Fruit fly (Drosophila melanogaster): ENCODE data around the gene mdy.

The mdy gene

dm6 chr2L:16847948-16848347, 31.5 kb downstream of the mdy start:
- TF ChIP-seq brk (GFP tag; optimal IDR thresholded peaks at IDR 0.05): no peak
- no peak for TF ChIP-seq dsf (GFP tag; optimal IDR thresholded peaks at IDR 0.05; ENCODE audit: borderline replicate concordance)
- no peak for TF ChIP-seq Jra (GFP tag; optimal IDR thresholded peaks at IDR 0.05)
- no peak for TF ChIP-seq Mio (GFP tag; optimal IDR thresholded peaks at IDR 0.05)
- no peak for TF ChIP-seq br (GFP tag; optimal IDR thresholded peaks at IDR 0.05)
- no peak for TF ChIP-seq dl (GFP tag; optimal IDR thresholded peaks at IDR 0.05; ENCODE audit: insufficient read depth in 1 of 2, partially characterized antibody in 2 of 2)
- TF ChIP-seq Abd-B (GFP tag; optimal IDR thresholded peaks at IDR 0.05): no peak
- no peak for TF ChIP-seq psq (GFP tag; optimal IDR thresholded peaks at IDR 0.05)
- no peak for TF ChIP-seq CG32264 (GFP tag; optimal IDR thresholded peaks at IDR 0.05)

- TF ChIP-seq tai (GFP tag; optimal IDR thresholded peaks at IDR 0.05): no peak
- no peak for TF ChIP-seq GATAd (GFP tag; optimal IDR thresholded peaks at IDR 0.05)
- no peak for TF ChIP-seq lola (GFP tag; optimal IDR thresholded peaks at IDR 0.05)
- TF ChIP-seq pan (optimal IDR thresholded peaks at IDR 0.05): no peak
- no peak for TF ChIP-seq rgr (GFP tag; optimal IDR thresholded peaks at IDR 0.05)
- TF ChIP-seq sv (GFP tag; optimal IDR thresholded peaks at IDR 0.05): no peak
- no peak for TF ChIP-seq Sp1 (GFP tag; optimal IDR thresholded peaks at IDR 0.05)
- no peak for TF ChIP-seq sage (GFP tag; optimal IDR thresholded peaks at IDR 0.05)
- no peak for TF ChIP-seq usp (GFP tag; optimal IDR thresholded peaks at IDR 0.05)
- no peak for TF ChIP-seq brk (GFP tag; optimal IDR thresholded peaks at IDR 0.05)
- no peak for TF ChIP-seq CG32264 (GFP tag; optimal IDR thresholded peaks at IDR 0.05)
- TF ChIP-seq CrebA (GFP tag; optimal IDR thresholded peaks at IDR 0.05; ENCODE audit: borderline replicate concordance): no peak
- no peak for TF ChIP-seq OdsH (GFP tag; optimal IDR thresholded peaks at IDR 0.05)
- no peak for TF ChIP-seq Jra (GFP tag; optimal IDR thresholded peaks at IDR 0.05)
- no peak for TF ChIP-seq jim (GFP tag; optimal IDR thresholded peaks at IDR 0.05)
- TF ChIP-seq Abd-B (GFP tag; optimal IDR thresholded peaks at IDR 0.05): no peak
Observed at dm6 chr2L:16848670-16849069, 32.2 kb downstream of the mdy start, which contains the start of gene CG13284. CG13284 (minus strand) TSS chr2L:16848716.

dm6 chr2L:16850442-16850841, 34.0 kb downstream of the mdy start:
- TF ChIP-seq sv (GFP tag; optimal IDR thresholded peaks at IDR 0.05) (no peak), CrebA (GFP tag; optimal IDR thresholded peaks at IDR 0.05; ENCODE audit: borderline replicate concordance) (no peak), fru (GFP tag; optimal IDR thresholded peaks at IDR 0.05) (no peak), N (GFP tag; optimal IDR thresholded peaks at IDR 0.05) (no peak), Myc (optimal IDR thresholded peaks at IDR 0.05) (no peak), sage (GFP tag; optimal IDR thresholded peaks at IDR 0.05) (no peak), dsf (GFP tag; optimal IDR thresholded peaks at IDR 0.05; ENCODE audit: borderline replicate concordance) (no peak), dl (GFP tag; optimal IDR thresholded peaks at IDR 0.05; ENCODE audit: insufficient read depth in 1 of 2, partially characterized antibody in 2 of 2) (no peak), dmrt93B (GFP tag; optimal IDR thresholded peaks at IDR 0.05) (no peak), pan (optimal IDR thresholded peaks at IDR 0.05) (no peak), usp (GFP tag; optimal IDR thresholded peaks at IDR 0.05) (no peak), tai (GFP tag; optimal IDR thresholded peaks at IDR 0.05) (no peak), HLH106 (tag; optimal IDR thresholded peaks at IDR 0.05) (no peak), Hr78 (GFP tag; optimal IDR thresholded peaks at IDR 0.05) (no peak)

dm6 chr2L:16852318-16852932, 36.0 kb downstream of the mdy start, which contains the start of gene CG31810:
CG31810 (minus strand) TSS chr2L:16852368.
- TF ChIP-seq Dfd (GFP tag; optimal IDR thresholded peaks at IDR 0.05) (no peak), Rel (GFP tag; optimal IDR thresholded peaks at IDR 0.05) (no peak), Rel (tag; optimal IDR thresholded peaks at IDR 0.05) (no peak), HLH106 (tag; optimal IDR thresholded peaks at IDR 0.05) (peak; percentile 1), br (GFP tag; optimal IDR thresholded peaks at IDR 0.05) (no peak), dmrt93B (GFP tag; optimal IDR thresholded peaks at IDR 0.05) (no peak), Sp1 (GFP tag; optimal IDR thresholded peaks at IDR 0.05) (no peak), pan (optimal IDR thresholded peaks at IDR 0.05) (no peak), brk (GFP tag; optimal IDR thresholded peaks at IDR 0.05) (no peak), OdsH (GFP tag; optimal IDR thresholded peaks at IDR 0.05) (no peak), Dif (GFP tag; optimal IDR thresholded peaks at IDR 0.05; ENCODE audit: partially characterized antibody) (peak; percentile 28), dl (GFP tag; optimal IDR thresholded peaks at IDR 0.05; ENCODE audit: insufficient read depth in 1 of 2, partially characterized antibody in 2 of 2) (peak in 1 of 2 experiments; percentile 31), sage (GFP tag; optimal IDR thresholded peaks at IDR 0.05) (no peak), Hr78 (GFP tag; optimal IDR thresholded peaks at IDR 0.05) (no peak), lola (GFP tag; optimal IDR thresholded peaks at IDR 0.05) (no peak), h (GFP tag; optimal IDR thresholded peaks at IDR 0.05) (no peak), Hnf4 (GFP tag; optimal IDR thresholded peaks at IDR 0.05) (no peak), Myc (optimal IDR thresholded peaks at IDR 0.05) (peak; percentile 36), sv (GFP tag; optimal IDR thresholded peaks at IDR 0.05) (no peak), rgr (GFP tag; optimal IDR thresholded peaks at IDR 0.05) (no peak)

Data from whole organism, wandering third instar larva.